Worm (Caenorhabditis elegans) whole organism, midembryonic: ENCODE data around the gene hhat-1.

Source experiments
- flt-1 ChIP-seq: fragments of 200-800 bp; sonication (Bioruptor generic); IDR thresholded peaks from 2 replicates; pipeline ENCODE4 v1.3.6; 2022; ENCODE audit warnings: missing genetic modification characterization, missing compliant biosample characterization
- med-1 ChIP-seq: sonication (generic microtip); optimal IDR thresholded peaks from 2 replicates; lab custom pipeline; 2017; ENCODE audit warnings: missing genetic modification characterization, mild to moderate bottlenecking, missing compliant biosample characterization, antibody characterized with exemption, missing genetic modification reagents; ENCODE audit not compliant: insufficient read depth
- tab-1 ChIP-seq: fragments of 200-800 bp; sonication (Bioruptor generic); IDR thresholded peaks from 2 replicates; pipeline ENCODE4 v1.3.6; 2022; ENCODE audit warnings: missing genetic modification characterization, missing compliant biosample characterization
- ztf-23 ChIP-seq: fragments of 200-800 bp; sonication (Bioruptor generic); IDR thresholded peaks from 2 replicates; pipeline ENCODE4 v1.3.6; 2022; ENCODE audit warnings: missing genetic modification reagents, missing genetic modification characterization, missing compliant biosample characterization

- TF ChIP-seq tab-1 (GFP tag; lab: Robert Waterston, UW) (no peak), flt-1 (GFP tag; lab: Robert Waterston, UW) (no peak), med-1 (no peak), ztf-23 (no peak)
These were observed 27.0 kb downstream of the hhat-1 start, which contains the start of gene C09F9.2 for ce11 chrII:14705215-14705614.
